Worm (Caenorhabditis elegans) whole organism, L2 larva: Measurements from ENCODE around the gene far-8.
A peak's percentile ranks its signal among the peaks of the same experiment; 100 is the strongest.

Experiments
- C34F6.9 ChIP-seq: fragments of 150-350 bp; optimal IDR thresholded peaks from 2 replicates; lab custom pipeline; 2014; ENCODE audit warnings: missing biosample characterization, missing genetic modification characterization
- F13H6.1 ChIP-seq: sonication (generic microtip); optimal IDR thresholded peaks from 2 replicates; lab custom pipeline; 2016; ENCODE audit warnings: missing genetic modification characterization, missing compliant biosample characterization
- R02D3.7 ChIP-seq: fragments of 150-350 bp; optimal IDR thresholded peaks from 2 replicates; lab custom pipeline; 2014; ENCODE audit warnings: missing biosample characterization, missing genetic modification characterization
- Y55F3AM.14 ChIP-seq: fragments of 200-800 bp; sonication (Bioruptor generic); optimal IDR thresholded peaks from 2 replicates; lab custom pipeline; 2018; ENCODE audit warnings: mild to moderate bottlenecking, missing genetic modification characterization, missing compliant biosample characterization
- ZK546.5 ChIP-seq: sonication (generic microtip); optimal IDR thresholded peaks from 2 replicates; lab custom pipeline; 2017; ENCODE audit warnings: missing biosample characterization, missing genetic modification characterization
- alr-1 ChIP-seq: fragments of 150-350 bp; optimal IDR thresholded peaks from 2 replicates; lab custom pipeline; 2014; ENCODE audit warnings: missing biosample characterization, missing genetic modification characterization
- aly-2 ChIP-seq: fragments of 150-350 bp; optimal IDR thresholded peaks from 2 replicates; lab custom pipeline; 2014; ENCODE audit warnings: missing biosample characterization, missing genetic modification characterization
- ama-1 ChIP-seq: fragments of 150-350 bp; optimal IDR thresholded peaks from 2 replicates; lab custom pipeline; 2018; ENCODE audit warnings: inconsistent platforms
- blmp-1 ChIP-seq: sonication (generic microtip); optimal IDR thresholded peaks from 2 replicates; lab custom pipeline; 2017; ENCODE audit warnings: missing genetic modification characterization, mild to moderate bottlenecking, missing compliant biosample characterization, antibody characterized with exemption, moderate library complexity; ENCODE audit not compliant: insufficient read depth
- ceh-16 ChIP-seq: fragments of 150-350 bp; optimal IDR thresholded peaks from 2 replicates; lab custom pipeline; 2014; ENCODE audit warnings: missing biosample characterization, missing genetic modification characterization
- ceh-82 ChIP-seq: fragments of 150-350 bp; optimal IDR thresholded peaks from 2 replicates; lab custom pipeline; 2014; ENCODE audit warnings: missing biosample characterization, missing genetic modification characterization
- crh-2 ChIP-seq: sonication (generic microtip); optimal IDR thresholded peaks from 2 replicates; lab custom pipeline; 2017; ENCODE audit warnings: missing biosample characterization, missing genetic modification characterization
- dmd-4 ChIP-seq: sonication (generic microtip); optimal IDR thresholded peaks from 2 replicates; lab custom pipeline; 2017; ENCODE audit warnings: missing biosample characterization, missing genetic modification characterization
- egl-27 ChIP-seq: sonication (generic microtip); optimal IDR thresholded peaks from 3 replicates; lab custom pipeline; 2017; ENCODE audit warnings: missing biosample characterization, missing genetic modification reagents, missing genetic modification characterization
- elt-1 ChIP-seq: fragments of 150-350 bp; optimal IDR thresholded peaks from 2 replicates; lab custom pipeline; 2014; ENCODE audit warnings: missing biosample characterization, missing genetic modification characterization
- elt-3 ChIP-seq: sonication (generic microtip); optimal IDR thresholded peaks from 2 replicates; lab custom pipeline; 2017; ENCODE audit warnings: missing biosample characterization, missing genetic modification characterization
- fos-1 ChIP-seq: fragments of 150-350 bp; optimal IDR thresholded peaks from 2 replicates; lab custom pipeline; 2014; ENCODE audit warnings: missing biosample characterization, missing genetic modification characterization
- gmeb-1 ChIP-seq: fragments of 150-350 bp; optimal IDR thresholded peaks from 2 replicates; lab custom pipeline; 2014; ENCODE audit warnings: missing biosample characterization, missing genetic modification characterization
- lin-11 ChIP-seq: fragments of 150-350 bp; sonication (generic microtip); optimal IDR thresholded peaks from 2 replicates; lab custom pipeline; 2014; ENCODE audit warnings: missing biosample characterization, missing genetic modification characterization, inconsistent platforms, mixed read lengths
- lin-13 ChIP-seq: fragments of 150-350 bp; optimal IDR thresholded peaks from 2 replicates; lab custom pipeline; 2014; ENCODE audit warnings: missing biosample characterization, missing genetic modification reagents, missing genetic modification characterization
- lsy-2 ChIP-seq, 2 experiments: fragments of 150-350 bp in 1 of 2; sonication (generic microtip) in 1 of 2; optimal IDR thresholded peaks; 2 replicates each; lab custom pipeline; 2014 to 2017; ENCODE audit warnings: missing biosample characterization in 2 of 2, missing genetic modification characterization in 2 of 2
- mab-5 ChIP-seq: fragments of 150-350 bp; optimal IDR thresholded peaks from 2 replicates; lab custom pipeline; 2014; ENCODE audit warnings: missing biosample characterization, missing genetic modification characterization
- mbf-1 ChIP-seq: sonication (generic microtip); optimal IDR thresholded peaks from 2 replicates; lab custom pipeline; 2017; ENCODE audit warnings: missing biosample characterization, missing genetic modification characterization
- mdl-1 ChIP-seq, 2 experiments: fragments of 150-350 bp in 1 of 2; sonication (generic microtip) in 1 of 2; optimal IDR thresholded peaks; 2 replicates each; lab custom pipeline; 2017; ENCODE audit warnings: missing biosample characterization in 2 of 2, missing genetic modification characterization in 2 of 2
- nhr-10 ChIP-seq: sonication (generic microtip); optimal IDR thresholded peaks from 2 replicates; lab custom pipeline; 2017; ENCODE audit warnings: missing biosample characterization, missing genetic modification characterization
- nhr-11 ChIP-seq: fragments of 150-350 bp; optimal IDR thresholded peaks from 2 replicates; lab custom pipeline; 2014; ENCODE audit warnings: missing biosample characterization, missing genetic modification characterization
- nhr-12 ChIP-seq: fragments of 150-350 bp; optimal IDR thresholded peaks from 2 replicates; lab custom pipeline; 2014; ENCODE audit warnings: missing biosample characterization, missing genetic modification characterization
- nhr-21 ChIP-seq: fragments of 150-350 bp; optimal IDR thresholded peaks from 2 replicates; lab custom pipeline; 2014; ENCODE audit warnings: missing biosample characterization, missing genetic modification characterization
- nhr-23 ChIP-seq: fragments of 150-350 bp; optimal IDR thresholded peaks from 2 replicates; lab custom pipeline; 2014; ENCODE audit warnings: missing biosample characterization, missing genetic modification reagents, missing genetic modification characterization
- nhr-237 ChIP-seq: fragments of 150-350 bp; optimal IDR thresholded peaks from 2 replicates; lab custom pipeline; 2014; ENCODE audit warnings: missing biosample characterization, missing genetic modification characterization
- nhr-25 ChIP-seq: fragments of 150-350 bp; sonication (generic microtip); optimal IDR thresholded peaks from 3 replicates; lab custom pipeline; 2014; ENCODE audit warnings: missing biosample characterization, missing genetic modification characterization
- nhr-6 ChIP-seq: fragments of 150-350 bp; optimal IDR thresholded peaks from 2 replicates; lab custom pipeline; 2014; ENCODE audit warnings: missing biosample characterization, missing genetic modification characterization
- peb-1 ChIP-seq: fragments of 150-350 bp; optimal IDR thresholded peaks from 2 replicates; lab custom pipeline; 2014; ENCODE audit warnings: missing biosample characterization, missing genetic modification characterization
- sem-4 ChIP-seq: fragments of 150-350 bp; optimal IDR thresholded peaks from 2 replicates; lab custom pipeline; 2014; ENCODE audit warnings: missing biosample characterization, missing genetic modification reagents, missing genetic modification characterization
- skn-1 ChIP-seq: sonication (generic microtip); optimal IDR thresholded peaks from 2 replicates; lab custom pipeline; 2017; ENCODE audit warnings: missing biosample characterization, missing genetic modification characterization
- sma-3 ChIP-seq: sonication (generic microtip); optimal IDR thresholded peaks from 2 replicates; lab custom pipeline; 2016; ENCODE audit warnings: missing genetic modification reagents, missing genetic modification characterization, missing compliant biosample characterization
- sma-9 ChIP-seq, 2 experiments: fragments of 150-350 bp in 1 of 2; sonication (generic microtip) in 1 of 2; optimal IDR thresholded peaks; 2 replicates each; lab custom pipeline; 2014 to 2016; ENCODE audit warnings: missing genetic modification characterization in 2 of 2, mild to moderate bottlenecking in 1 of 2, missing biosample characterization in 1 of 2, missing compliant biosample characterization in 1 of 2, missing genetic modification reagents in 1 of 2, moderate library complexity in 1 of 2
- unc-39 ChIP-seq: fragments of 150-350 bp; optimal IDR thresholded peaks from 2 replicates; lab custom pipeline; 2014; ENCODE audit warnings: missing biosample characterization, missing genetic modification characterization
- unc-55 ChIP-seq: fragments of 150-350 bp; sonication (generic microtip); optimal IDR thresholded peaks from 3 replicates; lab custom pipeline; 2014; ENCODE audit warnings: missing biosample characterization, missing genetic modification reagents, missing genetic modification characterization
- unc-62 ChIP-seq: fragments of 150-350 bp; optimal IDR thresholded peaks from 2 replicates; lab custom pipeline; 2014; ENCODE audit warnings: missing biosample characterization, missing genetic modification reagents, missing genetic modification characterization
- zag-1 ChIP-seq: fragments of 150-350 bp; optimal IDR thresholded peaks from 2 replicates; lab custom pipeline; 2014; ENCODE audit warnings: missing biosample characterization, missing genetic modification characterization
- ztf-1 ChIP-seq: fragments of 200-800 bp; sonication (Bioruptor generic); conservative IDR thresholded peaks from 2 replicates; pipeline ENCODE4 v1.3.6; 2022; ENCODE audit warnings: missing genetic modification characterization, missing compliant biosample characterization
- ztf-11 ChIP-seq: sonication (generic microtip); optimal IDR thresholded peaks from 2 replicates; lab custom pipeline; 2017; ENCODE audit warnings: missing biosample characterization, missing genetic modification characterization
- ztf-4 ChIP-seq: fragments of 150-350 bp; optimal IDR thresholded peaks from 2 replicates; lab custom pipeline; 2014; ENCODE audit warnings: missing biosample characterization, missing genetic modification characterization

Gene far-8

DNA sequence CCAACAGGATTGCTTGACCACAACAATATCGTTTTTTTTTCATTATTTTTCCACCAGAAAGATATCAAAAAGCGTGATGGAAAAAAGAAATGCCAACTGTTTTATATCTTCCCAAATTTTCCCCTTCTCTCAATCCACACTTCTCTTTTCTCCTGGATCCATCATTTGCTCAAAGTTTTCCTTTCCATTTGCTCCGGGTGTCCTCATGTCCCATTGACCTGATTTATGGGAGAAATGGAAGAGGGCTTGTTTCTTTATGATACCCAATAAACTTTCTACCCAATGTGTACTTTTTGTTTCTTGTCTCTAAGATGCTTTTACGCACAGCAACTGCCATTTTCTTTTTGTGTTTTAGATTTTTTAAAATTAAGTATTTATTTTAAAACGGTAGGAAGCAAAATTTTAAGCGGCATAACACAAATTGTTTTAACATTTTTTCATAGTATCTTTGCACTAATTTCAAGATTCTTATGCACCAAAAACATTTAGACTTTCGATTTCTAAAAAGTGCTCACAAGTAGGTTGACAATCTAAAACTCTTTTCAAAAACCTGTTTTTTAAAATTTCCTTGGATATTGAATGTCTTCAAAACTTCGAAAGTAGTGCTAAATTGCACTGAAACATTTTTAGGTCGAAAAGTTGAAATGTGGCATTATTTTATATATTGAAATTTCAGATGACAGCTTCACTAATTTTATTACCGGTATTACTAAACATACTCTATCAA, 20.0 kb upstream of the far-8 start, which contains the start of gene clec-149:
TSS of gene clec-149 (plus strand) at position 677 of the 727 bp plus-strand sequence.
- peak; percentile 33 for TF ChIP-seq mab-5
- no peak for TF ChIP-seq ztf-4 (tag; lab: Kevin White, UChicago)
- no peak for TF ChIP-seq nhr-12 (tag; lab: Kevin White, UChicago)
- TF ChIP-seq fos-1 (tag; lab: Kevin White, UChicago): no peak
- TF ChIP-seq ceh-16 (tag; lab: Kevin White, UChicago): no peak
- peak in 1 of 2 experiments; percentile 25 for TF ChIP-seq lsy-2 (tag; optimal IDR thresholded peaks at IDR 0.05; lab: Kevin White, UChicago)
- no peak for TF ChIP-seq nhr-10 (tag; lab: Kevin White, UChicago)
- no peak for TF ChIP-seq crh-2 (tag; lab: Kevin White, UChicago)
- no peak for TF ChIP-seq R02D3.7
- no peak for TF ChIP-seq blmp-1 (tag; lab: Kevin White, UChicago)
- no peak for TF ChIP-seq unc-62 (GFP tag; lab: Kevin White, UChicago)
- TF ChIP-seq elt-1 (tag; lab: Kevin White, UChicago): no peak
- TF ChIP-seq ama-1 (lab: Kevin White, UChicago): no peak
- TF ChIP-seq sem-4: no peak
- TF ChIP-seq skn-1 (tag; lab: Kevin White, UChicago): no peak
- no peak for TF ChIP-seq peb-1 (tag; lab: Kevin White, UChicago)
- TF ChIP-seq mdl-1 (tag; optimal IDR thresholded peaks at IDR 0.05; lab: Kevin White, UChicago): no peak
- TF ChIP-seq lin-13 (GFP tag; lab: Kevin White, UChicago): no peak
- no peak for TF ChIP-seq nhr-6 (tag; lab: Kevin White, UChicago)
- no peak for TF ChIP-seq ztf-1 (GFP tag; lab: Robert Waterston, UW)
- no peak for TF ChIP-seq ceh-82 (tag; lab: Kevin White, UChicago)
- TF ChIP-seq lin-11: no peak
- TF ChIP-seq unc-39 (tag; lab: Kevin White, UChicago): no peak
- TF ChIP-seq sma-9 (GFP tag; optimal IDR thresholded peaks at IDR 0.05; lab: Kevin White, UChicago): peak; percentile 13
- TF ChIP-seq sma-9 (tag; optimal IDR thresholded peaks at IDR 0.05; lab: Kevin White, UChicago): no peak
- no peak for TF ChIP-seq nhr-237
- TF ChIP-seq C34F6.9 (tag; lab: Kevin White, UChicago): peak; percentile 22
- TF ChIP-seq unc-55: no peak
- TF ChIP-seq nhr-21 (tag; lab: Kevin White, UChicago): no peak
- no peak for TF ChIP-seq zag-1 (tag; lab: Kevin White, UChicago)
- TF ChIP-seq aly-2 (tag; lab: Kevin White, UChicago): no peak
- TF ChIP-seq alr-1: no peak

DNA sequence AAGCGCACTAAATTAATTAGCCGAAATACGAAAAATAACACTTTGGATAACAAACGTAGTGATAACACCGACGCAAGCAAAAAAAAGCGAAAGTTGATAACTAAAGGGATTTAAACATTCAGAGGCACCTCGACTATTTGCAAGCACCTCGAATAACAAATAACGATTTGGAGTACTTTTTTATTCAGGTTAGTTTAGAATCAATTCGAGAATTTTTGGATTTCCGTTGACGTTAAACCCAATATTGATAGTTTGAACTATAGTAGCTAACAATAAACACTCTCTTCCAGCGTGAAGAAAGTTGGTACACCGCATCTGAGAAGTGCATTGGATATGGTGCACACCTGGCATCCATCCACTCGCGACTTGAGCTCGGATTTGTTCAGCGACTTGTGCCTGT, 17.5 kb upstream of the far-8 start:
- no peak for TF ChIP-seq egl-27 (tag; lab: Kevin White, UChicago)

DNA sequence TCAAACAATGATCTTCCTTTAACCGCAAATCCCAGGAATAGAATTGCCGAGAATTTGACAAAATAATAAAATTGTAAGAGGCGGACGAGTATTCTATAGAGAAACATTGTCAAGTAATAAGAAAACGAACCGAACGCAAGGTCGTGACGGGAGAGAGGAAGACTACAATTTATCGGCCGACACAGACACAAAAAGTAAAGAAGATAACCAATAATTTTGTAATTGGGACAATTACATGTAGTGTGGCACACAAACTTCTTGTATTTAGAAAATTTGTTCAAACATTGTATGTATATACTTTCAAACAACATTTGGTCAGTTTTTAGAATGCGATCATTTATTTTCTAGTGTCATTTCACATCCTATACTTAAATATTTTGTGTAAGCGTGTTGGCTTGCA, 10.8 kb upstream of the far-8 start, which contains the start of gene ceeh-1:
TSS of gene ceeh-1 (minus strand) at position 317 of the 400 bp plus-strand sequence.
- TF ChIP-seq blmp-1 (tag; lab: Kevin White, UChicago) (no peak), fos-1 (tag; lab: Kevin White, UChicago) (peak; percentile 32)

- TF ChIP-seq aly-2 (tag; lab: Kevin White, UChicago) (no peak), unc-55 (no peak), nhr-10 (tag; lab: Kevin White, UChicago) (no peak), elt-3 (tag; lab: Kevin White, UChicago) (no peak), skn-1 (tag; lab: Kevin White, UChicago) (no peak), mab-5 (no peak), nhr-6 (tag; lab: Kevin White, UChicago) (no peak), ceh-82 (tag; lab: Kevin White, UChicago) (no peak), zag-1 (tag; lab: Kevin White, UChicago) (no peak), ztf-11 (tag; lab: Kevin White, UChicago) (no peak), mbf-1 (tag; lab: Kevin White, UChicago) (no peak), dmd-4 (tag; lab: Kevin White, UChicago) (no peak), alr-1 (no peak), R02D3.7 (no peak), lsy-2 (tag; optimal IDR thresholded peaks at IDR 0.05; lab: Kevin White, UChicago) (no peak), fos-1 (tag; lab: Kevin White, UChicago) (peak; percentile 95), sma-3 (GFP tag; lab: Kevin White, UChicago) (peak; percentile 11), F13H6.1 (tag; lab: Kevin White, UChicago) (no peak), Y55F3AM.14 (GFP tag; lab: Kevin White, UChicago) (no peak), elt-1 (tag; lab: Kevin White, UChicago) (no peak), gmeb-1 (peak; percentile 49), nhr-25 (tag; lab: Kevin White, UChicago) (peak; percentile 16), ceh-16 (tag; lab: Kevin White, UChicago) (no peak), ZK546.5 (tag; lab: Kevin White, UChicago) (no peak), nhr-21 (tag; lab: Kevin White, UChicago) (peak; percentile 45), nhr-12 (tag; lab: Kevin White, UChicago) (no peak), nhr-11 (tag; lab: Kevin White, UChicago) (no peak), nhr-23 (tag; lab: Kevin White, UChicago) (no peak)
These were observed 9.8 kb upstream of the far-8 start, which contains the start of gene zip-2 for ce11 chrIII:832855-833504. zip-2 (plus strand) TSS chrIII:832982.
